Worm (Caenorhabditis elegans): Measurements from ENCODE around the gene Y97E10AL.1.

DNA sequence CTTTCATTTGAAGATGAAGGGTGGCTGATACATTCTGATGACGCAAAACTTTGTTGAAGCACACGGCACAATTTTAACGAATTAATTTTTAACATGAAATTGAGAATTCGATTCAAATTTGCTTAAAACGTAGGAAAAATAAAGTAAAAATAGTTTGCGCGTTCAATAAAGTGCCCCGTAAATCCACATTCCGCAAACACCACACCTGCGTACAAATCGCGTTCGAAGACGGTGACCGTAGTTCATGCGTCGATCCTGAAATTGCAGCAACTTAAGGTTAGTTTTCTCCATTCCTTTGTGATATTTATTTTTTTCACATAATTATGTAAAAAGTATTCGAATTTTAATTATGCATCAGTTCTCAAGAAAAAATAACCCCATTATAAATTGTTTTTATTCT, 38.8 kb downstream of the Y97E10AL.1 start, which contains the start of gene F43H9.3:
- TF ChIP-seq sea-2 (GFP tag; optimal IDR thresholded peaks at IDR 0.05): no peak
- no peak for TF ChIP-seq ceh-28 (tag; optimal IDR thresholded peaks at IDR 0.05)

Measured in whole organism, L3 larva.